Worm (Caenorhabditis elegans): ENCODE measurements around the gene dnj-3.

dnj-3 gene

ce11 chrV:15065837-15066348 is 2.6 kb upstream of the dnj-3 start, which contains the start of gene otub-1:
Gene otub-1 (plus strand): TSS chrV:15066298.
- TF ChIP-seq ztf-23 (GFP tag; IDR thresholded peaks at IDR 0.05) (no peak), flt-1 (GFP tag; IDR thresholded peaks at IDR 0.05) (no peak), ref-1 (GFP tag; conservative IDR thresholded peaks at IDR 0.05) (no peak), cog-1 (tag; optimal IDR thresholded peaks at IDR 0.05) (no peak)

- TF ChIP-seq ztf-23 (GFP tag; IDR thresholded peaks at IDR 0.05) = no peak
Observed at ce11 chrV:15067165-15067564, 1.3 kb upstream of the dnj-3 start, which contains the start of gene C25D7.10. Gene C25D7.10 (plus strand): TSS chrV:15067465.

ce11 chrV:15069435-15069985 is 1.0 kb downstream of the dnj-3 start:
- no peak for TF ChIP-seq ztf-29 (GFP tag; IDR thresholded peaks at IDR 0.05)
- no peak for TF ChIP-seq ref-1 (GFP tag; conservative IDR thresholded peaks at IDR 0.05)
- no peak for TF ChIP-seq cog-1 (tag; optimal IDR thresholded peaks at IDR 0.05)
- no peak for TF ChIP-seq med-1 (GFP tag; optimal IDR thresholded peaks at IDR 0.05; ENCODE audit: insufficient read depth)

- TF ChIP-seq ztf-23 (GFP tag; IDR thresholded peaks at IDR 0.05) = no peak
- peak; percentile 87 for TF ChIP-seq cog-1 (tag; optimal IDR thresholded peaks at IDR 0.05)
- TF ChIP-seq flt-1 (GFP tag; IDR thresholded peaks at IDR 0.05) = 0 out of 2 replicates have a peak, but pooled peaks have one; percentile 11
- no peak for TF ChIP-seq T22C8.4 (GFP tag; IDR thresholded peaks at IDR 0.05)
Observed at ce11 chrV:15071015-15071810, 2.7 kb downstream of the dnj-3 start, which contains the start of gene unc-76. Gene unc-76 (plus strand): TSS chrV:15071760.

ce11 chrV:15072738-15073137 is 4.3 kb downstream of the dnj-3 start:
- TF ChIP-seq klf-2 (GFP tag; conservative IDR thresholded peaks at IDR 0.05) = no peak
- peak; percentile 53; the same call in 1 of the 2 replicates for TF ChIP-seq ztf-23 (GFP tag; IDR thresholded peaks at IDR 0.05)
- 0 out of 2 replicates have a peak, but pooled peaks have one; percentile 37 for TF ChIP-seq flt-1 (GFP tag; IDR thresholded peaks at IDR 0.05)

ce11 chrV:15074907-15075306 is 6.4 kb downstream of the dnj-3 start:
- TF ChIP-seq klf-2 (GFP tag; conservative IDR thresholded peaks at IDR 0.05) (no peak), tab-1 (GFP tag; IDR thresholded peaks at IDR 0.05) (no peak), ref-1 (GFP tag; conservative IDR thresholded peaks at IDR 0.05) (no peak), flt-1 (GFP tag; IDR thresholded peaks at IDR 0.05) (no peak), ztf-29 (GFP tag; IDR thresholded peaks at IDR 0.05) (no peak), T22C8.4 (GFP tag; IDR thresholded peaks at IDR 0.05) (no peak), ztf-23 (GFP tag; IDR thresholded peaks at IDR 0.05) (no peak), med-1 (GFP tag; optimal IDR thresholded peaks at IDR 0.05; ENCODE audit: insufficient read depth) (no peak), cog-1 (tag; optimal IDR thresholded peaks at IDR 0.05) (no peak)

- TF ChIP-seq flt-1 (GFP tag; IDR thresholded peaks at IDR 0.05) = no peak
- TF ChIP-seq klf-2 (GFP tag; conservative IDR thresholded peaks at IDR 0.05) = no peak
- no peak for TF ChIP-seq ref-1 (GFP tag; conservative IDR thresholded peaks at IDR 0.05)
- no peak for TF ChIP-seq ztf-23 (GFP tag; IDR thresholded peaks at IDR 0.05)
- no peak for TF ChIP-seq cog-1 (tag; optimal IDR thresholded peaks at IDR 0.05)
- TF ChIP-seq med-1 (GFP tag; optimal IDR thresholded peaks at IDR 0.05; ENCODE audit: insufficient read depth) = no peak
- no peak for TF ChIP-seq tab-1 (GFP tag; IDR thresholded peaks at IDR 0.05)
Observed at ce11 chrV:15078560-15078959, 10.1 kb downstream of the dnj-3 start.

- 0 out of 2 replicates have a peak, but pooled peaks have one; percentile 10 for TF ChIP-seq flt-1 (GFP tag; IDR thresholded peaks at IDR 0.05)
- no peak for TF ChIP-seq T22C8.4 (GFP tag; IDR thresholded peaks at IDR 0.05)
- TF ChIP-seq med-1 (GFP tag; optimal IDR thresholded peaks at IDR 0.05; ENCODE audit: insufficient read depth) = no peak
Observed at ce11 chrV:15082291-15082690, 13.8 kb downstream of the dnj-3 start, which contains the start of the genes C01G10.10 and C01G10.9. Gene C01G10.10 (minus strand): TSS chrV:15082441. Gene C01G10.9 (plus strand): TSS chrV:15082530.

- TF ChIP-seq cog-1 (tag; optimal IDR thresholded peaks at IDR 0.05) (no peak), klf-2 (GFP tag; conservative IDR thresholded peaks at IDR 0.05) (no peak), ztf-23 (GFP tag; IDR thresholded peaks at IDR 0.05) (no peak), ref-1 (GFP tag; conservative IDR thresholded peaks at IDR 0.05) (no peak), ztf-29 (GFP tag; IDR thresholded peaks at IDR 0.05) (no peak), tab-1 (GFP tag; IDR thresholded peaks at IDR 0.05) (no peak), med-1 (GFP tag; optimal IDR thresholded peaks at IDR 0.05; ENCODE audit: insufficient read depth) (no peak), flt-1 (GFP tag; IDR thresholded peaks at IDR 0.05) (no peak), T22C8.4 (GFP tag; IDR thresholded peaks at IDR 0.05) (no peak)
Observed at ce11 chrV:15083659-15084058, 15.2 kb downstream of the dnj-3 start.

ce11 chrV:15085335-15085800 is 16.9 kb downstream of the dnj-3 start, which contains the start of the genes ahsa-1 and C01G10.7:
Gene ahsa-1 (minus strand): TSS chrV:15085385.
Gene C01G10.7 (plus strand): TSS chrV:15085747.
- TF ChIP-seq flt-1 (GFP tag; IDR thresholded peaks at IDR 0.05) (peak; percentile 77), med-1 (GFP tag; optimal IDR thresholded peaks at IDR 0.05; ENCODE audit: insufficient read depth) (no peak), ztf-23 (GFP tag; IDR thresholded peaks at IDR 0.05) (peak; percentile 89), cog-1 (tag; optimal IDR thresholded peaks at IDR 0.05) (peak; percentile 83), T22C8.4 (GFP tag; IDR thresholded peaks at IDR 0.05) (no peak)

Data from whole organism, midembryonic.